Fruit fly (Drosophila melanogaster) whole organism, pupa: Measurements from ENCODE around the gene CG9427.

Experiments used
- CG10348 ChIP-seq: fragments of 200-800 bp; sonication (Bioruptor generic); IDR thresholded peaks from 2 replicates; pipeline ENCODE4 v1.3.6; 2022; ENCODE audit warnings: missing biosample characterization, missing genetic modification characterization
- CG12605 ChIP-seq: fragments of 200-800 bp; sonication (Bioruptor generic); IDR thresholded peaks from 2 replicates; pipeline ENCODE4 v1.3.6; 2022; ENCODE audit warnings: missing biosample characterization, missing genetic modification characterization
- CG13204 ChIP-seq: fragments of 200-800 bp; sonication (Bioruptor generic); optimal IDR thresholded peaks from 2 replicates; lab custom pipeline; 2018; ENCODE audit warnings: missing biosample characterization, mild to moderate bottlenecking, missing genetic modification characterization, moderate library complexity
- CG14655 ChIP-seq: fragments of 200-800 bp; sonication (Bioruptor generic); optimal IDR thresholded peaks from 3 replicates; lab custom pipeline; 2017; ENCODE audit warnings: mild to moderate bottlenecking, missing biosample characterization, missing genetic modification reagents, missing genetic modification characterization
- CG15710 ChIP-seq: fragments of 200-800 bp; sonication (Bioruptor generic); optimal IDR thresholded peaks from 2 replicates; lab custom pipeline; 2018; ENCODE audit warnings: missing biosample characterization, mild to moderate bottlenecking, missing genetic modification characterization, moderate library complexity
- CG17806 ChIP-seq: fragments of 200-800 bp; sonication (Bioruptor generic); optimal IDR thresholded peaks from 2 replicates; lab custom pipeline; 2018; ENCODE audit warnings: missing biosample characterization, mild to moderate bottlenecking, missing genetic modification characterization, moderate library complexity
- CG32121 ChIP-seq: fragments of 200-800 bp; sonication (Bioruptor generic); IDR thresholded peaks from 2 replicates; pipeline ENCODE4 v1.3.6; 2022; ENCODE audit warnings: missing biosample characterization, missing genetic modification characterization
- CG34367 ChIP-seq: fragments of 200-800 bp; sonication (Bioruptor generic); optimal IDR thresholded peaks from 2 replicates; lab custom pipeline; 2018; ENCODE audit warnings: missing biosample characterization, mild to moderate bottlenecking, missing genetic modification characterization
- CG4496 ChIP-seq: fragments of 200-800 bp; sonication (Bioruptor generic); IDR thresholded peaks from 3 replicates; pipeline ENCODE4 v1.3.6; 2022; ENCODE audit warnings: missing biosample characterization, missing genetic modification characterization
- CG8159 ChIP-seq: fragments of 200-800 bp; sonication (Bioruptor generic); optimal IDR thresholded peaks from 3 replicates; lab custom pipeline; 2018; ENCODE audit warnings: missing biosample characterization, mild to moderate bottlenecking, missing genetic modification characterization, moderate library complexity
- CG8301 ChIP-seq: fragments of 200-800 bp; sonication (Bioruptor generic); optimal IDR thresholded peaks from 2 replicates; lab custom pipeline; 2018; ENCODE audit warnings: missing biosample characterization, mild to moderate bottlenecking, missing genetic modification characterization
- CG9948 ChIP-seq: fragments of 200-800 bp; sonication (Bioruptor generic); optimal IDR thresholded peaks from 2 replicates; lab custom pipeline; 2018; ENCODE audit warnings: missing biosample characterization, mild to moderate bottlenecking, missing genetic modification characterization, moderate library complexity
- D1 ChIP-seq: fragments of 200-800 bp; sonication (Bioruptor generic); optimal IDR thresholded peaks from 2 replicates; lab custom pipeline; 2018; ENCODE audit warnings: missing biosample characterization, mild to moderate bottlenecking, missing genetic modification characterization, moderate library complexity
- EcR ChIP-seq: fragments of 200-800 bp; sonication (Bioruptor generic); optimal IDR thresholded peaks from 3 replicates; lab custom pipeline; 2019; ENCODE audit warnings: missing biosample characterization, missing genetic modification characterization, mild to moderate bottlenecking, moderate library complexity, missing genetic modification reagents
- Ets98B ChIP-seq: fragments of 200-800 bp; sonication (Bioruptor generic); IDR thresholded peaks from 2 replicates; pipeline ENCODE4 v1.3.6; 2022; ENCODE audit warnings: missing biosample characterization, missing genetic modification characterization
- Pif1A ChIP-seq: fragments of 200-800 bp; sonication (Bioruptor generic); optimal IDR thresholded peaks from 3 replicates; lab custom pipeline; 2016; ENCODE audit warnings: missing biosample characterization, missing genetic modification characterization
- Pif1B ChIP-seq: fragments of 200-800 bp; sonication (Bioruptor generic); optimal IDR thresholded peaks from 3 replicates; lab custom pipeline; 2016; ENCODE audit warnings: missing biosample characterization, missing genetic modification characterization
- Snoo ChIP-seq: fragments of 200-800 bp; sonication (Bioruptor generic); optimal IDR thresholded peaks from 3 replicates; lab custom pipeline; 2017; ENCODE audit warnings: missing biosample characterization, mild to moderate bottlenecking, missing genetic modification characterization, inconsistent platforms
- fd96Ca ChIP-seq: fragments of 200-800 bp; sonication (Bioruptor generic); IDR thresholded peaks from 3 replicates; pipeline ENCODE4 v1.3.6; 2022; ENCODE audit warnings: missing biosample characterization, missing genetic modification characterization
- gl ChIP-seq: fragments of 200-800 bp; sonication (Bioruptor generic); optimal IDR thresholded peaks from 2 replicates; lab custom pipeline; 2018; ENCODE audit warnings: missing biosample characterization, mild to moderate bottlenecking, missing genetic modification characterization
- rn ChIP-seq: fragments of 200-800 bp; sonication (Bioruptor generic); IDR thresholded peaks from 2 replicates; pipeline ENCODE4 v1.3.6; 2022; ENCODE audit warnings: missing biosample characterization, missing genetic modification characterization

CG9427 gene

DNA sequence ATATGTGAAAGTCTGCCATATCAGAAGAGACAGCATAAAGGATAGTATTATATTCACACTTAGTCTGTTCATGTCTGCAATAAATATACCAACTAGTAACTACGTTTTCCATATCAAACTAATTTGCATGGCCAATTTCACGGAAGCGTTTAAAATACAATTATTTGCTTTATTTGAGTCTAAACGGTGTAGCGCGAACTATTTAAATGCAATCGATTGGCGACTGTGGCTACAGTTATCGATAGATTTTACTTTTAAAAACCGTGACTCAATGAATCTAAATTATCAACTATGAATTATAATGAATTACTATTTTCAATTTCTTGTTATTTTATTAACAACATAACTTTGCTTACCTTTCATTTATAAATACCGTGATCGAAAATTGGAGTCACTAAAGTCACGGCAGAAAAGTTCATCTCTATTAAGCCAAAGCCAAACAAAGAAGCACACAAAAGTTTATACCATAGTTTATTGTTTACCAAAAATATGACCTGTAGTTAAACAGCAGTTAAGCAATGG is at the start of gene CG9427, which contains the start of gene CG8319:
CG9427 (minus strand) TSS at position 51 of the 522 bp plus-strand sequence.
CG8319 (plus strand) TSS at position 442 of the 522 bp plus-strand sequence.
- TF ChIP-seq Pif1A, result no peak
- no peak for TF ChIP-seq CG34367 (tag; lab: Kevin White, UChicago)
- TF ChIP-seq CG8159 (tag; lab: Kevin White, UChicago), result peak; percentile 33
- TF ChIP-seq CG15710, result peak; percentile 24
- no peak for TF ChIP-seq CG4496
- TF ChIP-seq gl (tag; lab: Kevin White, UChicago), result no peak
- no peak for TF ChIP-seq CG12605 (GFP tag; lab: Robert Waterston, UW)
- TF ChIP-seq CG8301 (tag; lab: Kevin White, UChicago), result peak; percentile 3
- TF ChIP-seq CG32121 (GFP tag; lab: Robert Waterston, UW), result no peak
- TF ChIP-seq CG14655 (GFP tag; lab: Kevin White, UChicago), result no peak
- TF ChIP-seq EcR (GFP tag; lab: Kevin White, UChicago), result no peak
- TF ChIP-seq CG10348 (GFP tag; lab: Robert Waterston, UW), result no peak
- peak; percentile 33 for TF ChIP-seq Pif1B (GFP tag; lab: Kevin White, UChicago)
- TF ChIP-seq D1 (tag; lab: Kevin White, UChicago), result no peak
- no peak for TF ChIP-seq fd96Ca (GFP tag; lab: Robert Waterston, UW)
- TF ChIP-seq Ets98B (GFP tag; lab: Robert Waterston, UW), result no peak
- no peak for TF ChIP-seq rn
- no peak for TF ChIP-seq CG13204 (GFP tag; lab: Kevin White, UChicago)
- TF ChIP-seq CG17806 (tag; lab: Kevin White, UChicago), result peak; percentile 37
- TF ChIP-seq CG9948 (tag; lab: Kevin White, UChicago), result peak; percentile 32
- TF ChIP-seq Snoo (tag; lab: Kevin White, UChicago), result peak; percentile 9

DNA sequence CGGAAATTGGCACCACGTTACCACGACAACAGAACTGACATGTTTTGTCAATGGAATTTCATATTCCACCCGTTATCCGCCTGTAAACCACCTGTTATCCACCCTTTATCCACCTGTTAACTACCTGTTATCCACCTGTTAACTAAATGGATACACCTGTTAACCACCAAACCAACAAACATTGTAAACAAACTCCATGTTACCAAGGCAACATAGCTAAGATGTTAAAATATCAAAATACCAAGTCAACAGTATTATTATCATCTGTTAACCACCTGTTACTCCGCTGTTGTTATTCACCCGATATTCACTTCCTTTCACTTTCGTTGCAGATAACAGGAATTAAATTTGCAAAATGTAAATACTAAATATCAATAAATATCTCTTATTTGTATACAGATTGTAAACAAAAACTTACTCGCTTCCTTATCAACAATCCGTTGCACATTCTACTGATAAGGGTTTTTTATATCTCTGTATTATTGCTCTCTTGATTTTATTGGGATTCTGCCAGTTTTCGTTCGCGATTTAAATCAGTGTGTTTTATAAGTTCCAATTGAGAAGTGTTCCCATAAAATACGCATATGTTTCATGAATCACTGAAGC is 48.3 kb upstream of the CG9427 start, which contains the start of gene Nepl12:
Nepl12 (plus strand) TSS at position 556 of the 606 bp plus-strand sequence.
- TF ChIP-seq CG9948 (tag; lab: Kevin White, UChicago) (no peak), CG12605 (GFP tag; lab: Robert Waterston, UW) (peak; percentile 41; the same call in 1 of the 2 replicates), Pif1A (no peak)

DNA sequence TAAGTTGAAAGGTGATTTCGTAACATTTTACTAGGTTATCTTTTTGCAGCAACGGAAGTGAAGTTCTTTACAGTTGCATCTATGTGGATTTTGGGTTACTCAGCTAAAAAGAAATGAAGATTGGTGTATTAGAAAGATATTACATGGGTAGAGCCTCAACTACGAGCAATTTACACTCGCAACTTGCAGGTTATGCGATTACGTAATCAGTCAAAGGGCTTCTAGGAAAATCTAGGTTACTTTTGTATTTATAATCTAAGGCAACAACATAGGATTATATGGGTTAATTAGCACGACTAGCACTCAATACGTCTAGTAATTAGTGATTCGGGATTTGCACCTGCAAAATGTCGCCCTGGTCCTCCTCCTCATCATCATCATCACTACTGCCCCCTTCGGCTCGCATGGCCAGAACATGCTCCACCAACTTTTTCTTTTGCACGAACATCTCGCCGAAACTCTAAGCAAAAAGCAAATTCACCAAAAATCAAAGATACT is 47.5 kb upstream of the CG9427 start, which contains the start of gene Dhc1:
Dhc1 (minus strand) TSS at position 448 of the 498 bp plus-strand sequence.
- no peak for TF ChIP-seq Snoo (tag; lab: Kevin White, UChicago)
- TF ChIP-seq CG9948 (tag; lab: Kevin White, UChicago), result no peak
- no peak for TF ChIP-seq CG8159 (tag; lab: Kevin White, UChicago)
- no peak for TF ChIP-seq CG14655 (GFP tag; lab: Kevin White, UChicago)
- TF ChIP-seq Ets98B (GFP tag; lab: Robert Waterston, UW), result no peak

DNA sequence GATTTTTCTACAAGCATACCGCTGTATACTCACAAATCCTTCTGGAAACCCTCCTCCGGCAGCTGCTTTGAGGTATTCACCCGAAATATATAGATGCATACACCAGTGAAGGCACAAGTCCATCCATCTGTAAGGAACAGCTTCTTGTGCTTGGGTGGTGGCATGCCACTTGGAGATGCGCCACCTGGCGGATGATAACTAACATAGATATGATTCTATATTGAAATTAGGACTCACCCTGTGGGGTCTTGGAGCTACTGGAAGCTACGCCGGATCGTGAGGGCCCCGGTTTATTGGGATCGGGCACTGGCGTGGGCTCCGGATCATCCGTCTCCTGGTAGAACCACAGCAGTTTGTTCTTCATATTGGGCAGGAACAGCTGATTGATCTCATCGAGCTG is 46.5 kb upstream of the CG9427 start:
- TF ChIP-seq CG13204 (GFP tag; lab: Kevin White, UChicago) (no peak), Pif1B (GFP tag; lab: Kevin White, UChicago) (no peak), gl (tag; lab: Kevin White, UChicago) (no peak), fd96Ca (GFP tag; lab: Robert Waterston, UW) (no peak), CG15710 (no peak), D1 (tag; lab: Kevin White, UChicago) (no peak), CG9948 (tag; lab: Kevin White, UChicago) (no peak), CG12605 (GFP tag; lab: Robert Waterston, UW) (no peak), CG8301 (tag; lab: Kevin White, UChicago) (no peak), CG4496 (no peak), CG8159 (tag; lab: Kevin White, UChicago) (no peak), rn (no peak), CG14655 (GFP tag; lab: Kevin White, UChicago) (no peak), EcR (GFP tag; lab: Kevin White, UChicago) (no peak), CG17806 (tag; lab: Kevin White, UChicago) (no peak), Snoo (tag; lab: Kevin White, UChicago) (no peak), CG10348 (GFP tag; lab: Robert Waterston, UW) (no peak), CG32121 (GFP tag; lab: Robert Waterston, UW) (no peak), Ets98B (GFP tag; lab: Robert Waterston, UW) (no peak), CG34367 (tag; lab: Kevin White, UChicago) (no peak)

DNA sequence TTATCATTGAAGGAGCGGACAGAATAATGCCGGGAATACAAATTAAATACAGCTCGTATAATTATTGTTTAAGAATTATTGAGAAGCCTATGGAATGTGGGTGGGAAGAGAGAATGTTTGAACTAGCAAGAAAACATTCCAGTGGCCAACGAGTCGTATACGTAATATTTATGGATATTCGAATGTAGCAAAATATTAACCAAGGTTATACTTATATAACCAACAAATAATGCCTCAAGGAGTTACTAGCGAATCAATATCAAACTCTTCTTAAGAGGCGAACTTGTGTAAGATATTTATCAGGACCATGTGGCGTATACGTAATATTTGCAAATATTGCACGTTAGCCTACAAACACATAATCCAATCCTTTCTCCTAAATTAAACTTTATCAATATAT is 38.7 kb upstream of the CG9427 start:
- TF ChIP-seq fd96Ca (GFP tag; lab: Robert Waterston, UW) (no peak), Pif1A (no peak), gl (tag; lab: Kevin White, UChicago) (no peak), CG14655 (GFP tag; lab: Kevin White, UChicago) (no peak), CG9948 (tag; lab: Kevin White, UChicago) (no peak), EcR (GFP tag; lab: Kevin White, UChicago) (no peak), Snoo (tag; lab: Kevin White, UChicago) (no peak), rn (no peak), D1 (tag; lab: Kevin White, UChicago) (no peak)
